Fruit fly (Drosophila melanogaster) whole organism, embryonic: ENCODE data around the gene AlaRS-m.

Experiments
- Ada2b ChIP-seq: fragments of 200-800 bp; sonication (Bioruptor generic); IDR thresholded peaks from 2 replicates; pipeline ENCODE4 v1.3.6; 2022; ENCODE audit warnings: missing biosample characterization, missing genetic modification characterization
- Adf1 ChIP-seq: fragments of 200-800 bp; sonication (Bioruptor generic); IDR thresholded peaks from 2 replicates; pipeline ENCODE4 v1.3.6; 2022; ENCODE audit warnings: missing biosample characterization, missing genetic modification characterization
- Atf3 ChIP-seq: fragments of 200-800 bp; sonication (Bioruptor generic); optimal IDR thresholded peaks from 3 replicates; lab custom pipeline; 2016; ENCODE audit warnings: missing biosample characterization, missing genetic modification characterization
- CG10543 ChIP-seq: fragments of 200-800 bp; sonication (Bioruptor generic); optimal IDR thresholded peaks from 3 replicates; lab custom pipeline; 2017; ENCODE audit warnings: missing biosample characterization, mild to moderate bottlenecking, missing genetic modification characterization, moderate library complexity
- CG1233 ChIP-seq: fragments of 200-800 bp; sonication (Bioruptor generic); optimal IDR thresholded peaks from 4 replicates; lab custom pipeline; 2018; ENCODE audit warnings: missing biosample characterization, mild to moderate bottlenecking, missing genetic modification characterization
- CG12391 ChIP-seq: fragments of 200-800 bp; sonication (Bioruptor generic); optimal IDR thresholded peaks from 3 replicates; lab custom pipeline; 2018; ENCODE audit warnings: missing biosample characterization, mild to moderate bottlenecking, missing genetic modification characterization, moderate library complexity
- CG13123 ChIP-seq: fragments of 200-800 bp; sonication (Bioruptor generic); optimal IDR thresholded peaks from 2 replicates; lab custom pipeline; 2016; ENCODE audit warnings: missing biosample characterization, missing genetic modification characterization
- CG14050 ChIP-seq: fragments of 200-800 bp; sonication (Bioruptor generic); IDR thresholded peaks from 3 replicates; pipeline ENCODE4 v1.3.6; 2022; ENCODE audit warnings: missing biosample characterization, missing genetic modification characterization
- CG17328 ChIP-seq: fragments of 200-800 bp; sonication (Bioruptor generic); IDR thresholded peaks from 2 replicates; pipeline ENCODE4 v1.3.6; 2022; ENCODE audit warnings: missing biosample characterization, missing genetic modification characterization
- CG17361 ChIP-seq: fragments of 200-800 bp; sonication (Bioruptor generic); IDR thresholded peaks from 3 replicates; pipeline ENCODE4 v1.3.6; 2022; ENCODE audit warnings: missing biosample characterization, missing genetic modification characterization
- CG17385 ChIP-seq: fragments of 200-800 bp; sonication (Bioruptor generic); optimal IDR thresholded peaks from 3 replicates; lab custom pipeline; 2018; ENCODE audit warnings: missing biosample characterization, mild to moderate bottlenecking, missing genetic modification characterization
- CG17612 ChIP-seq: fragments of 200-800 bp; sonication (Bioruptor generic); IDR thresholded peaks from 2 replicates; pipeline ENCODE4 v1.3.6; 2022; ENCODE audit warnings: missing biosample characterization, missing genetic modification characterization
- CG17829 ChIP-seq: fragments of 200-800 bp; optimal IDR thresholded peaks from 2 replicates; lab custom pipeline; 2019; ENCODE audit warnings: missing biosample characterization, mild to moderate bottlenecking, missing genetic modification characterization, moderate library complexity
- CG2116 ChIP-seq: fragments of 200-800 bp; sonication (Bioruptor generic); optimal IDR thresholded peaks from 3 replicates; lab custom pipeline; 2018; ENCODE audit warnings: missing biosample characterization, mild to moderate bottlenecking, missing genetic modification characterization
- CG2129 ChIP-seq: fragments of 200-800 bp; sonication (Bioruptor generic); IDR thresholded peaks from 2 replicates; pipeline ENCODE4 v1.3.6; 2022; ENCODE audit warnings: missing biosample characterization, missing genetic modification characterization; ENCODE audit not compliant: partially characterized antibody
- CG2875 ChIP-seq: fragments of 200-800 bp; sonication (Bioruptor generic); optimal IDR thresholded peaks from 2 replicates; lab custom pipeline; 2017; ENCODE audit warnings: missing biosample characterization, mild to moderate bottlenecking, missing genetic modification characterization, missing genetic modification reagents
- CG30403 ChIP-seq: fragments of 200-800 bp; sonication (Bioruptor generic); optimal IDR thresholded peaks from 3 replicates; lab custom pipeline; 2016; ENCODE audit warnings: missing biosample characterization, missing genetic modification characterization
- CG3838 ChIP-seq: fragments of 200-800 bp; sonication (Bioruptor generic); optimal IDR thresholded peaks from 3 replicates; lab custom pipeline; 2016; ENCODE audit warnings: missing biosample characterization, missing genetic modification characterization
- CG4404 ChIP-seq: fragments of 200-800 bp; sonication (Bioruptor generic); IDR thresholded peaks from 2 replicates; pipeline ENCODE4 v1.3.6; 2022; ENCODE audit warnings: missing biosample characterization, missing genetic modification characterization
- CG6175 ChIP-seq: fragments of 200-800 bp; sonication (Bioruptor generic); IDR thresholded peaks from 3 replicates; pipeline ENCODE4 v1.3.6; 2022; ENCODE audit warnings: missing biosample characterization, missing genetic modification characterization
- CG6854 ChIP-seq: fragments of 200-800 bp; sonication (Bioruptor generic); optimal IDR thresholded peaks from 3 replicates; lab custom pipeline; 2017; ENCODE audit warnings: missing biosample characterization, mild to moderate bottlenecking, missing genetic modification characterization
- CG7372 ChIP-seq: fragments of 200-800 bp; sonication (Bioruptor generic); IDR thresholded peaks from 2 replicates; pipeline ENCODE4 v1.3.6; 2022; ENCODE audit warnings: missing biosample characterization, missing genetic modification characterization
- CG9817 ChIP-seq: fragments of 200-800 bp; sonication (Bioruptor generic); optimal IDR thresholded peaks from 2 replicates; lab custom pipeline; 2018; ENCODE audit warnings: missing biosample characterization, mild to moderate bottlenecking, missing genetic modification characterization, moderate library complexity
- CkIIα-i1 ChIP-seq: fragments of 200-800 bp; sonication (Bioruptor generic); IDR thresholded peaks from 2 replicates; pipeline ENCODE4 v1.3.6; 2022; ENCODE audit warnings: missing biosample characterization, missing genetic modification characterization
- Dbx ChIP-seq: fragments of 200-800 bp; sonication (Bioruptor generic); IDR thresholded peaks from 3 replicates; pipeline ENCODE4 v1.3.6; 2022; ENCODE audit warnings: missing biosample characterization, missing genetic modification characterization
- Kr ChIP-seq: fragments of 200-800 bp; sonication (Bioruptor generic); optimal IDR thresholded peaks from 2 replicates; lab custom pipeline; 2017; ENCODE audit warnings: missing biosample characterization, mild to moderate bottlenecking, missing genetic modification characterization
- Oaz ChIP-seq: fragments of 200-800 bp; sonication (Bioruptor generic); IDR thresholded peaks from 2 replicates; pipeline ENCODE4 v1.3.6; 2022; ENCODE audit warnings: missing biosample characterization, missing genetic modification characterization
- Optix ChIP-seq: fragments of 200-800 bp; sonication (Bioruptor generic); IDR thresholded peaks from 3 replicates; pipeline ENCODE4 v1.3.6; 2022; ENCODE audit warnings: missing biosample characterization, missing genetic modification characterization
- Pdp1 ChIP-seq, 2 experiments: fragments of 200-800 bp; sonication (Bioruptor generic); optimal IDR thresholded peaks; 3 replicates each; lab custom pipeline; 2016; ENCODE audit warnings: missing biosample characterization in 2 of 2, missing genetic modification characterization in 2 of 2, mild to moderate bottlenecking in 1 of 2, moderate library complexity in 1 of 2
- Rfx ChIP-seq: fragments of 200-800 bp; sonication (Bioruptor generic); IDR thresholded peaks from 2 replicates; pipeline ENCODE4 v1.3.6; 2022; ENCODE audit warnings: missing biosample characterization, missing genetic modification characterization
- Sox100B ChIP-seq: fragments of 200-800 bp; sonication (Bioruptor generic); optimal IDR thresholded peaks from 3 replicates; lab custom pipeline; 2018; ENCODE audit warnings: missing biosample characterization, mild to moderate bottlenecking, missing genetic modification characterization
- Sry-δ ChIP-seq: fragments of 200-800 bp; sonication (Bioruptor generic); optimal IDR thresholded peaks from 2 replicates; lab custom pipeline; 2016; ENCODE audit warnings: missing biosample characterization, missing genetic modification characterization
- Ssrp ChIP-seq: fragments of 200-800 bp; sonication (Bioruptor generic); optimal IDR thresholded peaks from 2 replicates; lab custom pipeline; 2018; ENCODE audit warnings: missing biosample characterization, mild to moderate bottlenecking, missing genetic modification characterization, moderate library complexity
- bbx ChIP-seq: fragments of 200-800 bp; sonication (Bioruptor generic); IDR thresholded peaks from 2 replicates; pipeline ENCODE4 v1.3.6; 2022; ENCODE audit warnings: missing biosample characterization, missing genetic modification characterization; ENCODE audit not compliant: partially characterized antibody
- crol ChIP-seq: fragments of 200-800 bp; sonication (Bioruptor generic); IDR thresholded peaks from 2 replicates; pipeline ENCODE4 v1.3.6; 2022; ENCODE audit warnings: missing biosample characterization, missing genetic modification characterization
- da ChIP-seq: fragments of 200-800 bp; sonication (Bioruptor generic); optimal IDR thresholded peaks from 2 replicates; lab custom pipeline; 2016; ENCODE audit warnings: missing biosample characterization, missing genetic modification characterization
- danr ChIP-seq: fragments of 200-800 bp; sonication (Bioruptor generic); IDR thresholded peaks from 2 replicates; pipeline ENCODE4 v1.3.6; 2022; ENCODE audit warnings: missing biosample characterization, missing genetic modification characterization
- dimm ChIP-seq: fragments of 200-800 bp; sonication (Bioruptor generic); IDR thresholded peaks from 2 replicates; pipeline ENCODE4 v1.3.6; 2022; ENCODE audit warnings: missing biosample characterization, missing genetic modification characterization
- fd96Cb ChIP-seq: fragments of 200-800 bp; sonication (Bioruptor generic); optimal IDR thresholded peaks from 2 replicates; lab custom pipeline; 2018; ENCODE audit warnings: missing biosample characterization, mild to moderate bottlenecking, missing genetic modification characterization, moderate library complexity
- fru ChIP-seq: fragments of >200 bp; optimal IDR thresholded peaks from 2 replicates; lab custom pipeline; 2017
- grau ChIP-seq: fragments of 200-800 bp; optimal IDR thresholded peaks from 3 replicates; lab custom pipeline; 2019; ENCODE audit warnings: missing biosample characterization, mild to moderate bottlenecking, missing genetic modification characterization, moderate library complexity
- kni ChIP-seq: fragments of 200-800 bp; sonication (Bioruptor generic); optimal IDR thresholded peaks from 3 replicates; lab custom pipeline; 2017; ENCODE audit warnings: mild to moderate bottlenecking, missing biosample characterization, missing genetic modification reagents, missing genetic modification characterization
- nau ChIP-seq: fragments of 200-800 bp; sonication (Bioruptor generic); optimal IDR thresholded peaks from 3 replicates; lab custom pipeline; 2017; ENCODE audit warnings: missing biosample characterization, mild to moderate bottlenecking, missing genetic modification characterization, missing genetic modification reagents
- pb ChIP-seq: fragments of 200-800 bp; sonication (Bioruptor generic); optimal IDR thresholded peaks from 3 replicates; lab custom pipeline; 2016; ENCODE audit warnings: missing biosample characterization, missing genetic modification characterization
- pzg ChIP-seq: fragments of 200-800 bp; sonication (Bioruptor generic); optimal IDR thresholded peaks from 3 replicates; lab custom pipeline; 2018; ENCODE audit warnings: missing biosample characterization, mild to moderate bottlenecking, missing genetic modification characterization, moderate library complexity
- ranshi ChIP-seq: fragments of 200-800 bp; sonication (Bioruptor generic); IDR thresholded peaks from 2 replicates; pipeline ENCODE4 v1.3.6; 2022; ENCODE audit warnings: missing biosample characterization, missing genetic modification characterization
- scrt ChIP-seq: fragments of 200-800 bp; sonication (Bioruptor generic); optimal IDR thresholded peaks from 2 replicates; lab custom pipeline; 2018; ENCODE audit warnings: missing biosample characterization, mild to moderate bottlenecking, missing genetic modification characterization, moderate library complexity
- slp2 ChIP-seq: fragments of 200-800 bp; sonication (Bioruptor generic); optimal IDR thresholded peaks from 2 replicates; lab custom pipeline; 2016; ENCODE audit warnings: missing biosample characterization, missing genetic modification characterization
- stc ChIP-seq: fragments of 200-800 bp; sonication (Bioruptor generic); IDR thresholded peaks from 2 replicates; pipeline ENCODE4 v1.3.6; 2022; ENCODE audit warnings: missing biosample characterization, missing genetic modification characterization
- tll ChIP-seq, 2 experiments: fragments of 200-800 bp in 1 of 2; fragments of >200 bp in 1 of 2; sonication (Bioruptor generic) in 1 of 2; optimal IDR thresholded peaks; 2 replicates each; lab custom pipeline; 2017 to 2019; ENCODE audit warnings: missing biosample characterization in 2 of 2, missing genetic modification characterization in 2 of 2, mild to moderate bottlenecking in 1 of 2, moderate library complexity in 1 of 2

AlaRS-m gene

dm6 chr3L:5186807-5187571 lies 41.1 kb downstream of the AlaRS-m start (continued):
- TF ChIP-seq CG12391 (tag; lab: Kevin White, UChicago) = peak; percentile 89
- TF ChIP-seq Optix (GFP tag; lab: Robert Waterston, UW) = peak; percentile 84
- peak; percentile 86 for TF ChIP-seq nau (GFP tag; lab: Kevin White, UChicago)
- TF ChIP-seq slp2 (GFP tag; lab: Kevin White, UChicago) = peak; percentile 90
- TF ChIP-seq Sox100B (GFP tag; lab: Kevin White, UChicago) = peak; percentile 72
- peak; percentile 11 for TF ChIP-seq CG10543 (GFP tag; lab: Kevin White, UChicago)
- peak; percentile 94 for TF ChIP-seq Adf1
- peak; percentile 73 for TF ChIP-seq dimm (GFP tag; lab: Robert Waterston, UW)
- no peak for TF ChIP-seq CkIIα-i1
- TF ChIP-seq CG14050 = peak; percentile 87
- no peak for TF ChIP-seq fru (lab: Kevin White, UChicago)
- TF ChIP-seq Kr (GFP tag; lab: Kevin White, UChicago) = peak; percentile 73
- peak; percentile 82 for TF ChIP-seq CG6854 (GFP tag; lab: Kevin White, UChicago)
- TF ChIP-seq CG9817 (tag; lab: Kevin White, UChicago) = peak; percentile 76
- TF ChIP-seq da = peak; percentile 78
- peak; percentile 77 for TF ChIP-seq CG7372 (GFP tag; lab: Robert Waterston, UW)
- peak; percentile 90 for TF ChIP-seq CG17829 (tag; lab: Kevin White, UChicago)
- peak; percentile 36 for TF ChIP-seq CG3838
- TF ChIP-seq scrt = peak; percentile 85
- peak; percentile 39 for TF ChIP-seq CG2116 (GFP tag; lab: Kevin White, UChicago)
- peak; percentile 56 for TF ChIP-seq danr (GFP tag; lab: Robert Waterston, UW)
- no peak for TF ChIP-seq bbx (GFP tag; lab: Robert Waterston, UW)
- TF ChIP-seq pzg (GFP tag; lab: Kevin White, UChicago) = no peak
- TF ChIP-seq pb (GFP tag; lab: Kevin White, UChicago) = peak; percentile 84
- peak; percentile 57; the same call in 1 of the 2 replicates for TF ChIP-seq CG17612 (GFP tag; lab: Robert Waterston, UW)
- peak; percentile 89 for TF ChIP-seq grau
- peak; percentile 89 to 90 for TF ChIP-seq Pdp1 (GFP tag; optimal IDR thresholded peaks at IDR 0.05; lab: Kevin White, UChicago)
- peak; percentile 85 for TF ChIP-seq CG17385 (GFP tag; lab: Kevin White, UChicago)
- peak; percentile 80 for TF ChIP-seq Ssrp (tag; lab: Kevin White, UChicago)
- TF ChIP-seq stc (GFP tag; lab: Robert Waterston, UW) = peak; percentile 90
- peak in 1 of 2 experiments; percentile 17 for TF ChIP-seq tll (GFP tag; optimal IDR thresholded peaks at IDR 0.05; lab: Kevin White, UChicago)
- peak; percentile 82 for TF ChIP-seq Ada2b (GFP tag; lab: Robert Waterston, UW)
- TF ChIP-seq CG30403 (GFP tag; lab: Kevin White, UChicago) = peak; percentile 86
- TF ChIP-seq CG4404 (GFP tag; lab: Robert Waterston, UW) = peak; percentile 77
- no peak for TF ChIP-seq CG2129 (GFP tag; lab: Robert Waterston, UW)
- TF ChIP-seq Sry-δ (GFP tag; lab: Kevin White, UChicago) = peak; percentile 21
- peak; percentile 93 for TF ChIP-seq fd96Cb (tag; lab: Kevin White, UChicago)
- TF ChIP-seq CG17328 (GFP tag; lab: Robert Waterston, UW) = peak; percentile 95
- TF ChIP-seq CG1233 (GFP tag; lab: Kevin White, UChicago) = peak; percentile 80
- TF ChIP-seq CG17361 (GFP tag; lab: Robert Waterston, UW) = peak; percentile 87
- peak; percentile 86 for TF ChIP-seq Rfx
- TF ChIP-seq CG6175 (GFP tag; lab: Robert Waterston, UW) = peak; percentile 74; the same call in 2 of the 3 replicates
- TF ChIP-seq Atf3 (GFP tag; lab: Kevin White, UChicago) = peak; percentile 82
- peak; percentile 89 for TF ChIP-seq crol
- peak; percentile 89 for TF ChIP-seq ranshi (GFP tag; lab: Robert Waterston, UW)
- TF ChIP-seq Oaz (GFP tag; lab: Robert Waterston, UW) = peak; percentile 76
- TF ChIP-seq CG2875 = peak; percentile 90
- peak; percentile 80 for TF ChIP-seq Dbx (GFP tag; lab: Robert Waterston, UW)
- no peak for TF ChIP-seq kni (GFP tag; lab: Kevin White, UChicago)
- TF ChIP-seq CG13123 (GFP tag; lab: Kevin White, UChicago) = peak; percentile 52
